Worm (Caenorhabditis elegans) whole organism, L4 larva: ENCODE data around the gene let-767.

Experiments used
- F49E8.2 ChIP-seq: sonication (generic microtip); optimal IDR thresholded peaks from 2 replicates; lab custom pipeline; 2016; ENCODE audit warnings: missing compliant biosample characterization, mild to moderate bottlenecking, missing genetic modification characterization, borderline replicate concordance
- T26A8.4 ChIP-seq: fragments of 200-800 bp; sonication (Bioruptor generic); IDR thresholded peaks from 2 replicates; pipeline ENCODE4 v1.3.6; 2022; ENCODE audit warnings: missing genetic modification characterization, missing compliant biosample characterization
- Y105C5A.15 ChIP-seq: fragments of 200-800 bp; sonication (Bioruptor generic); IDR thresholded peaks from 2 replicates; pipeline ENCODE4 v1.3.6; 2022; ENCODE audit warnings: missing genetic modification characterization, missing compliant biosample characterization
- Y48G9A.11 ChIP-seq: fragments of 200-800 bp; sonication (Bioruptor generic); IDR thresholded peaks from 2 replicates; pipeline ENCODE4 v1.3.6; 2022; ENCODE audit warnings: missing genetic modification reagents, missing genetic modification characterization, missing compliant biosample characterization
- Y75B8A.6 ChIP-seq: fragments of 200-800 bp; sonication (Bioruptor generic); IDR thresholded peaks from 2 replicates; pipeline ENCODE4 v1.3.6; 2022; ENCODE audit warnings: missing genetic modification reagents, missing genetic modification characterization, missing compliant biosample characterization
- ZK337.2 ChIP-seq: fragments of 200-800 bp; sonication (Bioruptor generic); IDR thresholded peaks from 2 replicates; pipeline ENCODE4 v1.3.6; 2022; ENCODE audit warnings: missing genetic modification reagents, missing genetic modification characterization, missing compliant biosample characterization
- ZK546.5 ChIP-seq, 2 experiments: sonication (generic microtip); optimal IDR thresholded peaks; 2 replicates each; lab custom pipeline; 2017; ENCODE audit warnings: missing biosample characterization in 2 of 2, missing genetic modification characterization in 2 of 2
- aha-1 ChIP-seq: fragments of 150-350 bp; peaks from one replicate; lab custom pipeline; 2014; ENCODE audit warnings: missing biosample characterization, missing genetic modification characterization
- ama-1 ChIP-seq: fragments of 150-350 bp; optimal IDR thresholded peaks from 2 replicates; lab custom pipeline; 2014; ENCODE audit warnings: inconsistent platforms, mixed read lengths
- arid-1 ChIP-seq: fragments of 200-800 bp; sonication (Bioruptor generic); conservative IDR thresholded peaks from 2 replicates; pipeline ENCODE4 v1.3.6; 2022; ENCODE audit warnings: missing genetic modification reagents, missing genetic modification characterization, missing compliant biosample characterization
- ceh-20 ChIP-seq: fragments of 200-800 bp; sonication (Bioruptor generic); IDR thresholded peaks from 2 replicates; pipeline ENCODE4 v1.3.6; 2022; ENCODE audit warnings: missing genetic modification reagents, missing genetic modification characterization, missing compliant biosample characterization
- ceh-32 ChIP-seq: sonication (generic microtip); optimal IDR thresholded peaks from 2 replicates; lab custom pipeline; 2016; ENCODE audit warnings: mild to moderate bottlenecking, missing genetic modification characterization, missing compliant biosample characterization; ENCODE audit not compliant: poor library complexity
- ceh-44 ChIP-seq: fragments of 200-800 bp; sonication (Bioruptor generic); IDR thresholded peaks from 2 replicates; pipeline ENCODE4 v1.3.6; 2022; ENCODE audit warnings: missing genetic modification reagents, missing genetic modification characterization, missing compliant biosample characterization
- ceh-62 ChIP-seq: sonication (generic microtip); optimal IDR thresholded peaks from 2 replicates; lab custom pipeline; 2017; ENCODE audit warnings: missing biosample characterization, missing genetic modification characterization
- ceh-82 ChIP-seq: sonication (generic microtip); optimal IDR thresholded peaks from 2 replicates; lab custom pipeline; 2017; ENCODE audit warnings: missing biosample characterization, missing genetic modification characterization
- daf-16 ChIP-seq, 3 experiments: sonication (generic microtip); optimal IDR thresholded peaks; 2 replicates each; lab custom pipeline; 2016 to 2017; ENCODE audit warnings: missing genetic modification characterization in 3 of 3, missing genetic modification reagents in 3 of 3, mild to moderate bottlenecking in 2 of 3, missing compliant biosample characterization in 2 of 3, missing biosample characterization in 1 of 3, moderate library complexity in 1 of 3
- daf-19 ChIP-seq: fragments of 200-800 bp; sonication (Bioruptor generic); conservative IDR thresholded peaks from 2 replicates; pipeline ENCODE4 v1.3.6; 2022; ENCODE audit warnings: missing genetic modification characterization, missing compliant biosample characterization
- daf-8 ChIP-seq: fragments of 200-800 bp; sonication (Bioruptor generic); IDR thresholded peaks from 2 replicates; pipeline ENCODE4 v1.3.6; 2022; ENCODE audit warnings: missing genetic modification characterization, missing compliant biosample characterization
- dmd-6 ChIP-seq: fragments of 200-800 bp; sonication (Bioruptor generic); IDR thresholded peaks from 2 replicates; pipeline ENCODE4 v1.3.6; 2022; ENCODE audit warnings: missing genetic modification reagents, missing genetic modification characterization, missing compliant biosample characterization
- egl-27 ChIP-seq: sonication (generic microtip); optimal IDR thresholded peaks from 3 replicates; lab custom pipeline; 2017; ENCODE audit warnings: missing biosample characterization, missing genetic modification reagents, missing genetic modification characterization
- fos-1 ChIP-seq: fragments of 150-350 bp; optimal IDR thresholded peaks from 2 replicates; lab custom pipeline; 2014; ENCODE audit warnings: missing biosample characterization, missing genetic modification characterization
- gei-8 ChIP-seq: fragments of 200-800 bp; sonication (Bioruptor generic); optimal IDR thresholded peaks from 2 replicates; lab custom pipeline; 2018; ENCODE audit warnings: mild to moderate bottlenecking, missing genetic modification characterization, missing compliant biosample characterization
- hlh-11 ChIP-seq: fragments of 200-800 bp; sonication (Bioruptor generic); optimal IDR thresholded peaks from 2 replicates; lab custom pipeline; 2018; ENCODE audit warnings: mild to moderate bottlenecking, missing genetic modification characterization, missing compliant biosample characterization
- hlh-30 ChIP-seq: sonication (generic microtip); optimal IDR thresholded peaks from 2 replicates; lab custom pipeline; 2017; ENCODE audit warnings: antibody characterized with exemption, mild to moderate bottlenecking, missing genetic modification characterization, missing compliant biosample characterization; ENCODE audit not compliant: insufficient read depth
- hmg-1.1 ChIP-seq: fragments of 200-800 bp; sonication (Bioruptor generic); IDR thresholded peaks from 2 replicates; pipeline ENCODE4 v1.3.6; 2022; ENCODE audit warnings: missing genetic modification reagents, missing genetic modification characterization, missing compliant biosample characterization
- jun-1 ChIP-seq: fragments of 150-350 bp; optimal IDR thresholded peaks from 2 replicates; lab custom pipeline; 2014; ENCODE audit warnings: missing biosample characterization, missing genetic modification reagents, missing genetic modification characterization
- lim-7 ChIP-seq: fragments of 200-800 bp; sonication (Bioruptor generic); IDR thresholded peaks from 2 replicates; pipeline ENCODE4 v1.3.6; 2022; ENCODE audit warnings: missing genetic modification characterization, missing compliant biosample characterization
- lin-13 ChIP-seq: fragments of 150-350 bp; optimal IDR thresholded peaks from 2 replicates; lab custom pipeline; 2014; ENCODE audit warnings: missing biosample characterization, missing genetic modification reagents, missing genetic modification characterization
- lin-15B ChIP-seq: fragments of 150-350 bp; sonication (generic microtip); optimal IDR thresholded peaks from 3 replicates; lab custom pipeline; 2014; ENCODE audit warnings: missing biosample characterization, missing genetic modification characterization
- lin-29 ChIP-seq: fragments of 200-800 bp; sonication (Bioruptor generic); IDR thresholded peaks from 2 replicates; pipeline ENCODE4 v1.3.6; 2022; ENCODE audit warnings: missing genetic modification reagents, missing genetic modification characterization, missing compliant biosample characterization
- madf-5 ChIP-seq, 2 experiments: fragments of 200-800 bp; sonication (Bioruptor generic); IDR thresholded peaks; 2 replicates each; pipeline ENCODE4 v1.3.6; 2022; ENCODE audit warnings: missing compliant biosample characterization in 2 of 2, missing genetic modification characterization in 2 of 2
- mdl-1 ChIP-seq, 2 experiments: fragments of 150-350 bp in 1 of 2; sonication (generic microtip) in 1 of 2; optimal IDR thresholded peaks; 2 replicates each; lab custom pipeline; 2014 to 2017; ENCODE audit warnings: missing biosample characterization in 2 of 2, missing genetic modification characterization in 2 of 2
- mxl-2 ChIP-seq: fragments of 200-800 bp; sonication (Bioruptor generic); conservative IDR thresholded peaks from 2 replicates; pipeline ENCODE4 v1.3.6; 2022; ENCODE audit warnings: missing genetic modification reagents, missing genetic modification characterization, missing compliant biosample characterization
- nhr-102 ChIP-seq: sonication (generic microtip); optimal IDR thresholded peaks from 2 replicates; lab custom pipeline; 2016; ENCODE audit warnings: mild to moderate bottlenecking, missing genetic modification characterization, moderate library complexity, missing compliant biosample characterization
- nhr-11 ChIP-seq: fragments of 150-350 bp; optimal IDR thresholded peaks from 2 replicates; lab custom pipeline; 2014; ENCODE audit warnings: missing biosample characterization, missing genetic modification characterization
- nhr-237 ChIP-seq: sonication (generic microtip); optimal IDR thresholded peaks from 2 replicates; lab custom pipeline; 2017; ENCODE audit warnings: missing biosample characterization, missing genetic modification characterization
- nhr-76 ChIP-seq: fragments of 150-350 bp; optimal IDR thresholded peaks from 2 replicates; lab custom pipeline; 2014; ENCODE audit warnings: missing biosample characterization, missing genetic modification characterization
- pha-4 ChIP-seq, 2 experiments: fragments of 150-350 bp in 1 of 2; fragments of 200-800 bp in 1 of 2; sonication (Bioruptor generic) in 1 of 2; IDR thresholded peaks in 1 of 2; optimal IDR thresholded peaks in 1 of 2; 2 replicates each; pipeline versions ENCODE4 v1.3.6 to Lab custom; 2014 to 2022; ENCODE audit warnings: missing genetic modification characterization in 2 of 2, missing genetic modification reagents in 2 of 2, missing biosample characterization in 1 of 2, missing compliant biosample characterization in 1 of 2
- php-3 ChIP-seq: fragments of 200-800 bp; sonication (Bioruptor generic); IDR thresholded peaks from 2 replicates; pipeline ENCODE4 v1.3.6; 2022; ENCODE audit warnings: missing genetic modification reagents, missing genetic modification characterization, missing compliant biosample characterization
- rbr-2 ChIP-seq: sonication (generic microtip); optimal IDR thresholded peaks from 2 replicates; lab custom pipeline; 2016; ENCODE audit warnings: missing genotype, missing genetic modification characterization, missing compliant biosample characterization
- set-16 ChIP-seq: fragments of 200-800 bp; sonication (Bioruptor generic); IDR thresholded peaks from 2 replicates; pipeline ENCODE4 v1.3.6; 2022; ENCODE audit warnings: missing genetic modification reagents, missing genetic modification characterization, missing compliant biosample characterization
- skn-1 ChIP-seq: fragments of 150-350 bp; optimal IDR thresholded peaks from 2 replicates; lab custom pipeline; 2014; ENCODE audit warnings: missing biosample characterization, missing genetic modification characterization
- tag-97 ChIP-seq: fragments of 200-800 bp; sonication (Bioruptor generic); IDR thresholded peaks from 2 replicates; pipeline ENCODE4 v1.3.6; 2022; ENCODE audit warnings: missing genetic modification characterization, missing compliant biosample characterization
- tra-1 ChIP-seq: fragments of 200-800 bp; sonication (Bioruptor generic); IDR thresholded peaks from 2 replicates; pipeline ENCODE4 v1.3.6; 2022; ENCODE audit warnings: missing genetic modification reagents, missing genetic modification characterization, missing compliant biosample characterization
- vab-7 ChIP-seq: fragments of 200-800 bp; sonication (Bioruptor generic); IDR thresholded peaks from 2 replicates; pipeline ENCODE4 v1.3.6; 2022; ENCODE audit warnings: missing genetic modification reagents, missing genetic modification characterization, missing compliant biosample characterization
- zag-1 ChIP-seq: fragments of 150-350 bp; optimal IDR thresholded peaks from 2 replicates; lab custom pipeline; 2014; ENCODE audit warnings: missing biosample characterization, missing genetic modification characterization
- ztf-7 ChIP-seq: fragments of 150-350 bp; optimal IDR thresholded peaks from 2 replicates; lab custom pipeline; 2014; ENCODE audit warnings: missing biosample characterization, missing genetic modification characterization

Gene let-767

DNA sequence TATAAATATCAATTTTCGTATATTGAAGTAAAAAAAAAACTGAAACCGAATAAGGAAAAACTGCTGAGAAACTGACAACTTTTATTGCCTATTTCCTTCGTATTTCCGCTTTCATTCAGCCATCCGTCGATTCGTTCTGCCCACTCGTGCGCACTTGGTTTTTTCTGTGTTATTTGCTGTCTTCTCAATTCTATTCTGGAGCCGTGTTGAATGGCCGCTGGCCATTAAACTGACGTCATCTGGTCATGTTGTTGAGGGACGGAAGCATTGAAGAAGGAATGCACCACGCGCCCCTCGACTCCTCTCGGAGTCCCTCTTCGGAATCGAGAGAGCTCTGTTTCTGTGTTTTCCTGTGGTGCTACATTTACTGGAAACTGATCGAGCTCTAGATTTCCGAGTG lies 8.8 kb upstream of the let-767 start (continued):
- TF ChIP-seq ama-1 (lab: Kevin White, UChicago) (no peak), ceh-32 (tag; lab: Kevin White, UChicago) (no peak), hlh-30 (peak; percentile 77), php-3 (GFP tag; lab: Robert Waterston, UW) (no peak), rbr-2 (tag; lab: Kevin White, UChicago) (peak; percentile 37), madf-5 (GFP tag; IDR thresholded peaks at IDR 0.05; lab: Robert Waterston, UW) (no peak), nhr-76 (tag; lab: Kevin White, UChicago) (no peak), T26A8.4 (GFP tag; lab: Robert Waterston, UW) (no peak), vab-7 (GFP tag; lab: Robert Waterston, UW) (no peak), F49E8.2 (no peak), ceh-62 (tag; lab: Kevin White, UChicago) (no peak), Y75B8A.6 (no peak), nhr-237 (no peak), fos-1 (tag; lab: Kevin White, UChicago) (no peak), set-16 (GFP tag; lab: Robert Waterston, UW) (peak; percentile 35; the same call in 1 of the 2 replicates), mxl-2 (GFP tag; lab: Robert Waterston, UW) (no peak), tag-97 (GFP tag; lab: Robert Waterston, UW) (no peak), daf-19 (GFP tag; lab: Robert Waterston, UW) (no peak), ceh-20 (GFP tag; lab: Robert Waterston, UW) (no peak)

DNA sequence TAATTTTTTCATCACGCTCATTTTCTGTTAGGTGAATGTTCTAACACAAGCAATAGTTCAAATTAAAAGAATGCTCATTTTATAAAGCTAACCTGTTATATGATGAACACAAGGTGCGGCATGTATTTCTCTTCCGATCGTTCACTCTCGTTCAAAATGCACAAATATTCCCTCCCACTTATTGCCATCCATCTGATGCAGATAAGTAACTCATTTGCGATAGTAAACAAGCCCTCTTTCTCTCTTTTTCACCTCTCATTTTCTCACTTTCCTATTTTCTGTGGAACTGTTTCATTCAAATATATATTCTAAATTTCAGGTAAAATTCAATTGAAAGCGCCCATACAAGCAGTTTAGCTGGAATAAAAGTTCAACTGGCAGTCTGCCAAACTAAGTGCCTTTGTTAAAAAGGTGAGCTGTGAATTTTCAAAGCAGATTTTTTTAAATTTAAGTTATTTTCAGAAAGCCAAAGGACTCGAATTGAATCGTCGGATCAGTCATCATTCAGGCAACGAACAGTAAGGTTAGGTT lies 6.3 kb upstream of the let-767 start, which contains the start of the genes trmt-10C.2 and C56G2.22:
TSS of gene trmt-10C.2 (plus strand) at position 314 of the 531 bp plus-strand sequence.
TSS of gene C56G2.22 (plus strand) at position 481 of the 531 bp plus-strand sequence.
- TF ChIP-seq gei-8 (GFP tag; lab: Kevin White, UChicago), result no peak
- no peak for TF ChIP-seq ceh-44 (GFP tag; lab: Robert Waterston, UW)
- TF ChIP-seq ceh-82 (tag; lab: Kevin White, UChicago), result no peak
- no peak for TF ChIP-seq egl-27
- no peak for TF ChIP-seq tra-1 (GFP tag; lab: Robert Waterston, UW)
- TF ChIP-seq daf-16 (GFP tag; optimal IDR thresholded peaks at IDR 0.05; lab: Kevin White, UChicago), result no peak
- peak; percentile 87 for TF ChIP-seq daf-16 (tag; optimal IDR thresholded peaks at IDR 0.05; lab: Kevin White, UChicago)
- TF ChIP-seq pha-4 (GFP tag; IDR thresholded peaks at IDR 0.05; lab: Robert Waterston, UW), result no peak
- TF ChIP-seq pha-4 (tag; optimal IDR thresholded peaks at IDR 0.05; lab: Kevin White, UChicago), result peak; percentile 8
- TF ChIP-seq jun-1 (tag; lab: Kevin White, UChicago), result no peak
- TF ChIP-seq aha-1, result peak; percentile 2

- TF ChIP-seq daf-19 (GFP tag; lab: Robert Waterston, UW) (no peak), tag-97 (GFP tag; lab: Robert Waterston, UW) (no peak), hmg-1.1 (GFP tag; lab: Robert Waterston, UW) (peak; percentile 81), ztf-7 (tag; lab: Kevin White, UChicago) (peak; percentile 37), mdl-1 (tag; optimal IDR thresholded peaks at IDR 0.05; lab: Kevin White, UChicago) (peak in 1 of 2 experiments; percentile 78), lin-13 (GFP tag; lab: Kevin White, UChicago) (peak; percentile 85), zag-1 (tag; lab: Kevin White, UChicago) (no peak), Y105C5A.15 (GFP tag; lab: Robert Waterston, UW) (no peak), php-3 (GFP tag; lab: Robert Waterston, UW) (no peak), arid-1 (GFP tag; lab: Robert Waterston, UW) (0 out of 2 replicates have a peak, but pooled peaks have one; percentile 39), ZK337.2 (GFP tag; lab: Robert Waterston, UW) (no peak), daf-8 (no peak), lin-15B (tag; lab: Kevin White, UChicago) (no peak), skn-1 (tag; lab: Kevin White, UChicago) (no peak), hlh-11 (tag; lab: Kevin White, UChicago) (peak; percentile 73), nhr-76 (tag; lab: Kevin White, UChicago) (no peak), lim-7 (GFP tag; lab: Robert Waterston, UW) (0 out of 2 replicates have a peak, but pooled peaks have one; percentile 51), nhr-102 (tag; lab: Kevin White, UChicago) (no peak), Y48G9A.11 (GFP tag; lab: Robert Waterston, UW) (0 out of 2 replicates have a peak, but pooled peaks have one; percentile 37), dmd-6 (GFP tag; lab: Robert Waterston, UW) (peak; percentile 69), nhr-11 (tag; lab: Kevin White, UChicago) (peak; percentile 78), lin-29 (no peak), ZK546.5 (tag; optimal IDR thresholded peaks at IDR 0.05; lab: Kevin White, UChicago) (peak in 1 of 2 experiments; percentile 14), gei-8 (GFP tag; lab: Kevin White, UChicago) (no peak)
Measured at ce11 chrIII:6344737-6345136, 5.0 kb upstream of the let-767 start.
